Fruit fly (Drosophila melanogaster) whole organism, prepupa: Measurements from ENCODE around the gene Npc2e.

ENCODE experiments used
- Blimp-1 ChIP-seq: fragments of 200-800 bp; sonication (Bioruptor generic); optimal IDR thresholded peaks from 3 replicates; lab custom pipeline; 2017; ENCODE audit warnings: missing biosample characterization, missing genetic modification characterization, mild to moderate bottlenecking, moderate library complexity, missing genetic modification reagents
- CG10669 ChIP-seq: fragments of 200-800 bp; sonication (Bioruptor generic); optimal IDR thresholded peaks from 3 replicates; lab custom pipeline; 2018; ENCODE audit warnings: missing biosample characterization, mild to moderate bottlenecking, missing genetic modification characterization, moderate library complexity
- CG11294 ChIP-seq: fragments of 200-800 bp; sonication (Bioruptor generic); IDR thresholded peaks from 2 replicates; pipeline ENCODE4 v1.3.6; 2022; ENCODE audit warnings: missing biosample characterization, missing genetic modification characterization
- CG11762 ChIP-seq: fragments of 200-800 bp; sonication (Bioruptor generic); optimal IDR thresholded peaks from 3 replicates; lab custom pipeline; 2016; ENCODE audit warnings: missing biosample characterization, missing genetic modification characterization; ENCODE audit not compliant: insufficient read depth
- CG11902 ChIP-seq: fragments of 200-800 bp; sonication (Bioruptor generic); optimal IDR thresholded peaks from 3 replicates; lab custom pipeline; 2016; ENCODE audit warnings: missing biosample characterization, missing genetic modification characterization
- CG1621 ChIP-seq: fragments of 200-800 bp; sonication (Bioruptor generic); optimal IDR thresholded peaks from 3 replicates; lab custom pipeline; 2018; ENCODE audit warnings: missing biosample characterization, mild to moderate bottlenecking, missing genetic modification characterization
- CG3032 ChIP-seq: fragments of 200-800 bp; optimal IDR thresholded peaks from 2 replicates; lab custom pipeline; 2019; ENCODE audit warnings: missing biosample characterization, mild to moderate bottlenecking, missing genetic modification characterization, moderate library complexity
- CG31627 ChIP-seq: fragments of 200-800 bp; sonication (Bioruptor generic); optimal IDR thresholded peaks from 3 replicates; lab custom pipeline; 2016; ENCODE audit warnings: missing biosample characterization, missing genetic modification characterization
- CG32006 ChIP-seq: fragments of 200-800 bp; sonication (Bioruptor generic); optimal IDR thresholded peaks from 3 replicates; lab custom pipeline; 2017; ENCODE audit warnings: missing biosample characterization, mild to moderate bottlenecking, missing genetic modification characterization
- CG34406 ChIP-seq: fragments of 200-800 bp; sonication (Bioruptor generic); optimal IDR thresholded peaks from 3 replicates; lab custom pipeline; 2016; ENCODE audit warnings: missing biosample characterization, missing genetic modification characterization
- CG3919 ChIP-seq: fragments of 200-800 bp; sonication (Bioruptor generic); optimal IDR thresholded peaks from 3 replicates; lab custom pipeline; 2016; ENCODE audit warnings: missing biosample characterization, missing genetic modification characterization
- CG4318 ChIP-seq: fragments of 200-800 bp; sonication (Bioruptor generic); optimal IDR thresholded peaks from 3 replicates; lab custom pipeline; 2017; ENCODE audit warnings: missing biosample characterization, mild to moderate bottlenecking, missing genetic modification characterization
- CG6163 ChIP-seq: fragments of 200-800 bp; sonication (Bioruptor generic); IDR thresholded peaks from 3 replicates; pipeline ENCODE4 v1.3.6; 2022; ENCODE audit warnings: missing biosample characterization, missing genetic modification characterization
- CG6276 ChIP-seq: fragments of 200-800 bp; sonication (Bioruptor generic); optimal IDR thresholded peaks from 2 replicates; lab custom pipeline; 2017; ENCODE audit warnings: missing biosample characterization, mild to moderate bottlenecking, missing genetic modification characterization
- CG6792 ChIP-seq: fragments of 200-800 bp; sonication (Bioruptor generic); optimal IDR thresholded peaks from 3 replicates; lab custom pipeline; 2016; ENCODE audit warnings: missing biosample characterization, missing genetic modification characterization
- CG6808 ChIP-seq: fragments of 200-800 bp; sonication (Bioruptor generic); optimal IDR thresholded peaks from 3 replicates; lab custom pipeline; 2017; ENCODE audit warnings: missing biosample characterization, missing genetic modification characterization, mild to moderate bottlenecking, moderate library complexity, missing genetic modification reagents
- CG7368 ChIP-seq: fragments of 200-800 bp; sonication (Bioruptor generic); optimal IDR thresholded peaks from 3 replicates; lab custom pipeline; 2016; ENCODE audit warnings: missing biosample characterization, missing genetic modification characterization
- CG8119 ChIP-seq: fragments of 200-800 bp; sonication (Bioruptor generic); IDR thresholded peaks from 3 replicates; pipeline ENCODE4 v1.3.6; 2022; ENCODE audit warnings: missing biosample characterization, missing genetic modification characterization
- CG8319 ChIP-seq: fragments of 200-800 bp; sonication (Bioruptor generic); optimal IDR thresholded peaks from 3 replicates; lab custom pipeline; 2016; ENCODE audit warnings: missing biosample characterization, missing genetic modification characterization
- CG8632 ChIP-seq: fragments of 200-800 bp; sonication (Bioruptor generic); optimal IDR thresholded peaks from 3 replicates; lab custom pipeline; 2016; ENCODE audit warnings: missing biosample characterization, missing genetic modification characterization
- CG9139 ChIP-seq: fragments of 200-800 bp; sonication (Bioruptor generic); optimal IDR thresholded peaks from 3 replicates; lab custom pipeline; 2017; ENCODE audit warnings: missing biosample characterization, mild to moderate bottlenecking, missing genetic modification characterization
- Eip75B ChIP-seq: fragments of 200-800 bp; sonication (Bioruptor generic); optimal IDR thresholded peaks from 3 replicates; lab custom pipeline; 2016; ENCODE audit warnings: missing biosample characterization, missing genetic modification characterization
- Eip78C ChIP-seq: fragments of 200-800 bp; sonication (Bioruptor generic); peaks from one replicate; lab custom pipeline; 2016; ENCODE audit warnings: missing biosample characterization, missing genetic modification characterization
- Ets21C ChIP-seq: fragments of 200-800 bp; sonication (Bioruptor generic); optimal IDR thresholded peaks from 3 replicates; lab custom pipeline; 2016; ENCODE audit warnings: missing biosample characterization, missing genetic modification characterization
- Gug ChIP-seq: fragments of 200-800 bp; sonication (Bioruptor generic); IDR thresholded peaks from 2 replicates; pipeline ENCODE4 v1.3.6; 2022; ENCODE audit warnings: missing biosample characterization, missing genetic modification characterization
- Hr38 ChIP-seq: sonication (Bioruptor generic); optimal IDR thresholded peaks from 2 replicates; lab custom pipeline; 2016; ENCODE audit warnings: missing biosample characterization, missing genetic modification characterization
- Hr39 ChIP-seq: fragments of 200-800 bp; sonication (Bioruptor generic); optimal IDR thresholded peaks from 2 replicates; lab custom pipeline; 2016; ENCODE audit warnings: missing biosample characterization, missing genetic modification characterization
- Lpt ChIP-seq: fragments of 200-800 bp; sonication (Bioruptor generic); optimal IDR thresholded peaks from 3 replicates; lab custom pipeline; 2016; ENCODE audit warnings: missing biosample characterization, missing genetic modification characterization
- Smox ChIP-seq: fragments of 200-800 bp; sonication (Bioruptor generic); optimal IDR thresholded peaks from 3 replicates; lab custom pipeline; 2016; ENCODE audit warnings: missing biosample characterization, missing genetic modification characterization
- Sox102F ChIP-seq: fragments of 200-800 bp; sonication (Bioruptor generic); optimal IDR thresholded peaks from 2 replicates; lab custom pipeline; 2016; ENCODE audit warnings: missing biosample characterization, mild to moderate bottlenecking, missing genetic modification characterization
- Sox14 ChIP-seq: fragments of 200-800 bp; sonication (Bioruptor generic); optimal IDR thresholded peaks from 3 replicates; lab custom pipeline; 2016; ENCODE audit warnings: missing biosample characterization, missing genetic modification characterization
- Sox15 ChIP-seq: fragments of 200-800 bp; sonication (Bioruptor generic); optimal IDR thresholded peaks from 3 replicates; lab custom pipeline; 2016; ENCODE audit warnings: missing biosample characterization, missing genetic modification characterization
- acj6 ChIP-seq: fragments of 200-800 bp; sonication (Bioruptor generic); optimal IDR thresholded peaks from 3 replicates; lab custom pipeline; 2016; ENCODE audit warnings: missing biosample characterization, missing genetic modification characterization
- cyc ChIP-seq: fragments of 200-800 bp; sonication (Bioruptor generic); optimal IDR thresholded peaks from 3 replicates; lab custom pipeline; 2016; ENCODE audit warnings: missing biosample characterization, missing genetic modification characterization
- dsx ChIP-seq: fragments of 200-800 bp; optimal IDR thresholded peaks from 3 replicates; lab custom pipeline; 2019; ENCODE audit warnings: missing biosample characterization, mild to moderate bottlenecking, missing genetic modification characterization, moderate library complexity; ENCODE audit not compliant: poor library complexity, severe bottlenecking
- eg ChIP-seq: fragments of 200-800 bp; sonication (Bioruptor generic); IDR thresholded peaks from 3 replicates; pipeline ENCODE4 v1.3.6; 2022; ENCODE audit warnings: missing biosample characterization, missing genetic modification characterization
- esn ChIP-seq: fragments of 200-800 bp; sonication (Bioruptor generic); optimal IDR thresholded peaks from 2 replicates; lab custom pipeline; 2016; ENCODE audit warnings: missing biosample characterization, mild to moderate bottlenecking, missing genetic modification characterization, moderate library complexity
- fd59A ChIP-seq: fragments of 200-800 bp; sonication (Bioruptor generic); optimal IDR thresholded peaks from 2 replicates; lab custom pipeline; 2017; ENCODE audit warnings: missing biosample characterization, mild to moderate bottlenecking, missing genetic modification characterization, missing genetic modification reagents
- pdm3 ChIP-seq: fragments of 200-800 bp; sonication (Bioruptor generic); optimal IDR thresholded peaks from 3 replicates; lab custom pipeline; 2016; ENCODE audit warnings: missing biosample characterization, missing genetic modification characterization
- salr ChIP-seq, 2 experiments: fragments of 200-800 bp; sonication (Bioruptor generic); optimal IDR thresholded peaks; 3 replicates each; lab custom pipeline; 2016 to 2018; ENCODE audit warnings: missing biosample characterization in 2 of 2, missing genetic modification characterization in 2 of 2, mild to moderate bottlenecking in 1 of 2
- ss ChIP-seq, 2 experiments: fragments of 200-800 bp; sonication (Bioruptor generic); optimal IDR thresholded peaks; 2 replicates in 1 of 2; 3 replicates in 1 of 2; lab custom pipeline; 2017 to 2018; ENCODE audit warnings: mild to moderate bottlenecking in 2 of 2, missing biosample characterization in 2 of 2, missing genetic modification characterization in 2 of 2, moderate library complexity in 1 of 2
- topi ChIP-seq: fragments of 200-800 bp; sonication (Bioruptor generic); optimal IDR thresholded peaks from 3 replicates; lab custom pipeline; 2016; ENCODE audit warnings: missing biosample characterization, missing genetic modification characterization
- vri ChIP-seq: fragments of 200-800 bp; sonication (Bioruptor generic); optimal IDR thresholded peaks from 3 replicates; lab custom pipeline; 2016; ENCODE audit warnings: missing biosample characterization, mild to moderate bottlenecking, missing genetic modification characterization

Gene Npc2e

dm6 chr3R:10084914-10085313, 31.8 kb downstream of the Npc2e start (continued):
- peak; percentile 67 for TF ChIP-seq CG34406 (GFP tag; lab: Kevin White, UChicago)
- peak; percentile 91 for TF ChIP-seq Hr39 (GFP tag; lab: Kevin White, UChicago)
- TF ChIP-seq CG3032: peak; percentile 52
- TF ChIP-seq Gug: no peak
- peak; percentile 70 for TF ChIP-seq eg (GFP tag; lab: Robert Waterston, UW)
- TF ChIP-seq Hr38: no peak
- peak; percentile 88 for TF ChIP-seq esn (GFP tag; lab: Kevin White, UChicago)
- peak; percentile 81 for TF ChIP-seq CG6163 (GFP tag; lab: Robert Waterston, UW)
- peak; percentile 82 for TF ChIP-seq topi (GFP tag; lab: Kevin White, UChicago)
- peak; percentile 66 for TF ChIP-seq Blimp-1 (GFP tag; lab: Kevin White, UChicago)
- peak; percentile 33 for TF ChIP-seq CG8319 (GFP tag; lab: Kevin White, UChicago)
- TF ChIP-seq Eip78C (GFP tag; lab: Kevin White, UChicago): peak; percentile 80
- peak; percentile 34 for TF ChIP-seq CG3919 (GFP tag; lab: Kevin White, UChicago)
- TF ChIP-seq dsx (GFP tag; lab: Kevin White, UChicago): no peak
- TF ChIP-seq CG11762 (GFP tag; lab: Kevin White, UChicago): no peak
- TF ChIP-seq CG4318 (GFP tag; lab: Kevin White, UChicago): no peak
- peak; percentile 81 for TF ChIP-seq Sox102F (GFP tag; lab: Kevin White, UChicago)
- TF ChIP-seq Eip75B: peak; percentile 50
- peak; percentile 22 to 26 for TF ChIP-seq salr (GFP tag; optimal IDR thresholded peaks at IDR 0.05; lab: Kevin White, UChicago)
- peak; percentile 86 for TF ChIP-seq Smox
- peak; percentile 67 for TF ChIP-seq CG6792 (GFP tag; lab: Kevin White, UChicago)
- TF ChIP-seq Ets21C (GFP tag; lab: Kevin White, UChicago): peak; percentile 88
- TF ChIP-seq CG8119 (GFP tag; lab: Robert Waterston, UW): no peak
- peak; percentile 63 for TF ChIP-seq acj6 (GFP tag; lab: Kevin White, UChicago)
- TF ChIP-seq Sox15 (GFP tag; lab: Kevin White, UChicago): peak; percentile 49
- no peak for TF ChIP-seq Lpt (GFP tag; lab: Kevin White, UChicago)

- TF ChIP-seq ss (GFP tag; optimal IDR thresholded peaks at IDR 0.05; lab: Kevin White, UChicago): peak in 1 of 2 experiments; percentile 18
- no peak for TF ChIP-seq Gug
- TF ChIP-seq CG8632 (GFP tag; lab: Kevin White, UChicago): no peak
- TF ChIP-seq pdm3 (GFP tag; lab: Kevin White, UChicago): no peak
- TF ChIP-seq Lpt (GFP tag; lab: Kevin White, UChicago): no peak
- peak; percentile 66 for TF ChIP-seq vri (GFP tag; lab: Kevin White, UChicago)
- no peak for TF ChIP-seq CG31627
- TF ChIP-seq cyc (GFP tag; lab: Kevin White, UChicago): no peak
Measured at dm6 chr3R:10086222-10086621, 33.1 kb downstream of the Npc2e start.

- no peak for TF ChIP-seq ss (GFP tag; optimal IDR thresholded peaks at IDR 0.05; lab: Kevin White, UChicago)
- TF ChIP-seq CG32006 (GFP tag; lab: Kevin White, UChicago): no peak
- TF ChIP-seq Sox102F (GFP tag; lab: Kevin White, UChicago): no peak
- TF ChIP-seq acj6 (GFP tag; lab: Kevin White, UChicago): peak; percentile 3
- TF ChIP-seq CG9139: no peak
- no peak for TF ChIP-seq CG11902
- TF ChIP-seq Sox14 (GFP tag; lab: Kevin White, UChicago): peak; percentile 3
- no peak for TF ChIP-seq CG1621 (tag; lab: Kevin White, UChicago)
- peak; percentile 7 for TF ChIP-seq CG10669
- no peak for TF ChIP-seq dsx (GFP tag; lab: Kevin White, UChicago)
- TF ChIP-seq CG8119 (GFP tag; lab: Robert Waterston, UW): no peak
- no peak for TF ChIP-seq CG4318 (GFP tag; lab: Kevin White, UChicago)
- peak; percentile 75 for TF ChIP-seq Eip78C (GFP tag; lab: Kevin White, UChicago)
- TF ChIP-seq CG31627: no peak
- TF ChIP-seq CG7368 (GFP tag; lab: Kevin White, UChicago): no peak
- TF ChIP-seq CG11294 (GFP tag; lab: Robert Waterston, UW): 0 out of 2 replicates have a peak, but pooled peaks have one; percentile 9
- TF ChIP-seq vri (GFP tag; lab: Kevin White, UChicago): no peak
- TF ChIP-seq CG3919 (GFP tag; lab: Kevin White, UChicago): no peak
- no peak for TF ChIP-seq CG6808 (GFP tag; lab: Kevin White, UChicago)
- no peak for TF ChIP-seq CG8632 (GFP tag; lab: Kevin White, UChicago)
- no peak for TF ChIP-seq CG6276 (GFP tag; lab: Kevin White, UChicago)
- no peak for TF ChIP-seq cyc (GFP tag; lab: Kevin White, UChicago)
- no peak for TF ChIP-seq Hr39 (GFP tag; lab: Kevin White, UChicago)
- no peak for TF ChIP-seq Eip75B
- no peak for TF ChIP-seq Ets21C (GFP tag; lab: Kevin White, UChicago)
- no peak for TF ChIP-seq CG6163 (GFP tag; lab: Robert Waterston, UW)
- no peak for TF ChIP-seq Blimp-1 (GFP tag; lab: Kevin White, UChicago)
- TF ChIP-seq CG6792 (GFP tag; lab: Kevin White, UChicago): no peak
- TF ChIP-seq fd59A (GFP tag; lab: Kevin White, UChicago): no peak
- no peak for TF ChIP-seq CG3032
- TF ChIP-seq, all 60 proteins: peak for 5
Measured at dm6 chr3R:10086683-10087082, 33.6 kb downstream of the Npc2e start.
